Worm (Caenorhabditis elegans) whole organism, L4 larva: ENCODE results near the gene R05G6.4.

Source experiments
- F10B5.3 ChIP-seq: sonication (generic microtip); optimal IDR thresholded peaks from 2 replicates; lab custom pipeline; 2016; ENCODE audit warnings: mild to moderate bottlenecking, missing genetic modification characterization, missing compliant biosample characterization
- F37D6.2 ChIP-seq: sonication (generic microtip); optimal IDR thresholded peaks from 2 replicates; lab custom pipeline; 2016; ENCODE audit warnings: mild to moderate bottlenecking, missing genetic modification characterization, missing compliant biosample characterization
- F44E2.7 ChIP-seq: fragments of 200-800 bp; sonication (Bioruptor generic); IDR thresholded peaks from 2 replicates; pipeline ENCODE4 v2.1.2; 2022; ENCODE audit warnings: missing genetic modification characterization, missing compliant biosample characterization
- F49E8.2 ChIP-seq: sonication (generic microtip); optimal IDR thresholded peaks from 2 replicates; lab custom pipeline; 2016; ENCODE audit warnings: missing compliant biosample characterization, mild to moderate bottlenecking, missing genetic modification characterization, borderline replicate concordance
- R02D3.7 ChIP-seq: fragments of 150-350 bp; sonication (generic microtip); optimal IDR thresholded peaks from 3 replicates; lab custom pipeline; 2014; ENCODE audit warnings: missing biosample characterization, missing genetic modification characterization
- T26A8.4 ChIP-seq: fragments of 200-800 bp; sonication (Bioruptor generic); IDR thresholded peaks from 2 replicates; pipeline ENCODE4 v1.3.6; 2022; ENCODE audit warnings: missing genetic modification characterization, missing compliant biosample characterization
- Y5F2A.4 ChIP-seq: fragments of 200-800 bp; sonication (Bioruptor generic); optimal IDR thresholded peaks from 2 replicates; lab custom pipeline; 2018; ENCODE audit warnings: mild to moderate bottlenecking, missing genetic modification characterization, missing compliant biosample characterization
- ZK337.2 ChIP-seq: fragments of 200-800 bp; sonication (Bioruptor generic); IDR thresholded peaks from 2 replicates; pipeline ENCODE4 v1.3.6; 2022; ENCODE audit warnings: missing genetic modification reagents, missing genetic modification characterization, missing compliant biosample characterization
- ZK546.5 ChIP-seq, 2 experiments: sonication (generic microtip); optimal IDR thresholded peaks; 2 replicates each; lab custom pipeline; 2017; ENCODE audit warnings: missing biosample characterization in 2 of 2, missing genetic modification characterization in 2 of 2
- aly-2 ChIP-seq: sonication (generic microtip); optimal IDR thresholded peaks from 2 replicates; lab custom pipeline; 2018; ENCODE audit warnings: missing biosample characterization, missing genetic modification characterization
- ama-1 ChIP-seq: fragments of 150-350 bp; optimal IDR thresholded peaks from 2 replicates; lab custom pipeline; 2014; ENCODE audit warnings: inconsistent platforms, mixed read lengths
- arid-1 ChIP-seq: fragments of 200-800 bp; sonication (Bioruptor generic); conservative IDR thresholded peaks from 2 replicates; pipeline ENCODE4 v1.3.6; 2022; ENCODE audit warnings: missing genetic modification reagents, missing genetic modification characterization, missing compliant biosample characterization
- attf-4 ChIP-seq: sonication (generic microtip); optimal IDR thresholded peaks from 3 replicates; lab custom pipeline; 2017; ENCODE audit warnings: missing biosample characterization, missing genetic modification characterization
- ceh-32 ChIP-seq: sonication (generic microtip); optimal IDR thresholded peaks from 2 replicates; lab custom pipeline; 2016; ENCODE audit warnings: mild to moderate bottlenecking, missing genetic modification characterization, missing compliant biosample characterization; ENCODE audit not compliant: poor library complexity
- ceh-82 ChIP-seq: sonication (generic microtip); optimal IDR thresholded peaks from 2 replicates; lab custom pipeline; 2017; ENCODE audit warnings: missing biosample characterization, missing genetic modification characterization
- duxl-1 ChIP-seq: sonication (generic microtip); optimal IDR thresholded peaks from 2 replicates; lab custom pipeline; 2016; ENCODE audit warnings: mild to moderate bottlenecking, missing genetic modification characterization, moderate library complexity, missing compliant biosample characterization; ENCODE audit not compliant: poor library complexity
- egl-43 ChIP-seq: fragments of 200-800 bp; sonication (Bioruptor generic); IDR thresholded peaks from 2 replicates; pipeline ENCODE4 v1.3.6; 2022; ENCODE audit warnings: missing genetic modification reagents, missing genetic modification characterization, missing compliant biosample characterization
- fkh-10 ChIP-seq: fragments of 150-350 bp; optimal IDR thresholded peaks from 2 replicates; lab custom pipeline; 2014; ENCODE audit warnings: missing biosample characterization, missing genetic modification reagents, missing genetic modification characterization
- gei-8 ChIP-seq: fragments of 200-800 bp; sonication (Bioruptor generic); optimal IDR thresholded peaks from 2 replicates; lab custom pipeline; 2018; ENCODE audit warnings: mild to moderate bottlenecking, missing genetic modification characterization, missing compliant biosample characterization
- hif-1 ChIP-seq, 2 experiments: sonication (generic microtip); optimal IDR thresholded peaks; 2 replicates each; lab custom pipeline; 2016 to 2017; ENCODE audit warnings: missing compliant biosample characterization in 2 of 2, missing genetic modification characterization in 2 of 2, missing genetic modification reagents in 2 of 2, missing genotype in 2 of 2, mild to moderate bottlenecking in 1 of 2
- jun-1 ChIP-seq: fragments of 150-350 bp; optimal IDR thresholded peaks from 2 replicates; lab custom pipeline; 2014; ENCODE audit warnings: missing biosample characterization, missing genetic modification reagents, missing genetic modification characterization
- lin-13 ChIP-seq: fragments of 150-350 bp; optimal IDR thresholded peaks from 2 replicates; lab custom pipeline; 2014; ENCODE audit warnings: missing biosample characterization, missing genetic modification reagents, missing genetic modification characterization
- lin-38 ChIP-seq: fragments of 200-800 bp; sonication (Bioruptor generic); IDR thresholded peaks from 2 replicates; pipeline ENCODE4 v1.3.6; 2022; ENCODE audit warnings: missing genetic modification reagents, missing genetic modification characterization, missing compliant biosample characterization
- lir-3 ChIP-seq: sonication (generic microtip); optimal IDR thresholded peaks from 2 replicates; lab custom pipeline; 2016; ENCODE audit warnings: mild to moderate bottlenecking, missing genetic modification characterization, missing compliant biosample characterization
- madf-5 ChIP-seq, 2 experiments: fragments of 200-800 bp; sonication (Bioruptor generic); IDR thresholded peaks; 2 replicates each; pipeline ENCODE4 v1.3.6; 2022; ENCODE audit warnings: missing compliant biosample characterization in 2 of 2, missing genetic modification characterization in 2 of 2
- mep-1 ChIP-seq: fragments of 150-350 bp; sonication (generic microtip); optimal IDR thresholded peaks from 3 replicates; lab custom pipeline; 2014; ENCODE audit warnings: missing biosample characterization, missing genetic modification characterization
- mes-2 ChIP-seq: sonication (generic microtip); optimal IDR thresholded peaks from 2 replicates; lab custom pipeline; 2016; ENCODE audit warnings: missing genotype, mild to moderate bottlenecking, missing genetic modification characterization, missing compliant biosample characterization; ENCODE audit not compliant: poor library complexity, severe bottlenecking
- nhr-102 ChIP-seq: sonication (generic microtip); optimal IDR thresholded peaks from 2 replicates; lab custom pipeline; 2016; ENCODE audit warnings: mild to moderate bottlenecking, missing genetic modification characterization, moderate library complexity, missing compliant biosample characterization
- nhr-111 ChIP-seq: fragments of 200-800 bp; sonication (Bioruptor generic); optimal IDR thresholded peaks from 2 replicates; lab custom pipeline; 2018; ENCODE audit warnings: mild to moderate bottlenecking, missing genetic modification characterization, missing compliant biosample characterization
- nhr-237 ChIP-seq: sonication (generic microtip); optimal IDR thresholded peaks from 2 replicates; lab custom pipeline; 2017; ENCODE audit warnings: missing biosample characterization, missing genetic modification characterization
- nhr-41 ChIP-seq: fragments of 200-800 bp; sonication (Bioruptor generic); IDR thresholded peaks from 2 replicates; pipeline ENCODE4 v1.3.6; 2022; ENCODE audit warnings: missing genetic modification reagents, missing genetic modification characterization, missing compliant biosample characterization
- nhr-42 ChIP-seq: fragments of 200-800 bp; sonication (Bioruptor generic); IDR thresholded peaks from 2 replicates; pipeline ENCODE4 v1.3.6; 2022; ENCODE audit warnings: missing genetic modification characterization, missing compliant biosample characterization
- nhr-48 ChIP-seq: sonication (generic microtip); optimal IDR thresholded peaks from 2 replicates; lab custom pipeline; 2016; ENCODE audit warnings: mild to moderate bottlenecking, missing genetic modification characterization, missing compliant biosample characterization
- nhr-6 ChIP-seq: fragments of 150-350 bp; optimal IDR thresholded peaks from 2 replicates; lab custom pipeline; 2014; ENCODE audit warnings: missing biosample characterization, missing genetic modification characterization
- nhr-76 ChIP-seq: fragments of 150-350 bp; optimal IDR thresholded peaks from 2 replicates; lab custom pipeline; 2014; ENCODE audit warnings: missing biosample characterization, missing genetic modification characterization
- nhr-77 ChIP-seq: fragments of 150-350 bp; optimal IDR thresholded peaks from 2 replicates; lab custom pipeline; 2014; ENCODE audit warnings: missing biosample characterization, missing genetic modification characterization
- pha-4 ChIP-seq, 2 experiments: fragments of 150-350 bp in 1 of 2; fragments of 200-800 bp in 1 of 2; sonication (Bioruptor generic) in 1 of 2; IDR thresholded peaks in 1 of 2; optimal IDR thresholded peaks in 1 of 2; 2 replicates each; pipeline versions ENCODE4 v1.3.6 to Lab custom; 2014 to 2022; ENCODE audit warnings: missing genetic modification characterization in 2 of 2, missing genetic modification reagents in 2 of 2, missing biosample characterization in 1 of 2, missing compliant biosample characterization in 1 of 2
- rbr-2 ChIP-seq: sonication (generic microtip); optimal IDR thresholded peaks from 2 replicates; lab custom pipeline; 2016; ENCODE audit warnings: missing genotype, missing genetic modification characterization, missing compliant biosample characterization
- sdz-12 ChIP-seq: fragments of 200-800 bp; sonication (Bioruptor generic); optimal IDR thresholded peaks from 2 replicates; lab custom pipeline; 2018; ENCODE audit warnings: mild to moderate bottlenecking, missing genetic modification characterization, missing compliant biosample characterization
- set-16 ChIP-seq: fragments of 200-800 bp; sonication (Bioruptor generic); IDR thresholded peaks from 2 replicates; pipeline ENCODE4 v1.3.6; 2022; ENCODE audit warnings: missing genetic modification reagents, missing genetic modification characterization, missing compliant biosample characterization
- skn-1 ChIP-seq: fragments of 150-350 bp; optimal IDR thresholded peaks from 2 replicates; lab custom pipeline; 2014; ENCODE audit warnings: missing biosample characterization, missing genetic modification characterization
- snpc-1.2 ChIP-seq: fragments of 200-800 bp; sonication (Bioruptor generic); IDR thresholded peaks from 2 replicates; pipeline ENCODE4 v1.3.6; 2022; ENCODE audit warnings: missing genetic modification reagents, missing genetic modification characterization, missing compliant biosample characterization
- snpc-4 ChIP-seq: fragments of 150-350 bp; optimal IDR thresholded peaks from 2 replicates; lab custom pipeline; 2014; ENCODE audit warnings: missing biosample characterization, missing genetic modification characterization
- spr-1 ChIP-seq: sonication (generic microtip); optimal IDR thresholded peaks from 2 replicates; lab custom pipeline; 2016; ENCODE audit warnings: mild to moderate bottlenecking, missing genetic modification characterization, missing compliant biosample characterization
- spr-3 ChIP-seq: fragments of 200-800 bp; sonication (Bioruptor generic); optimal IDR thresholded peaks from 2 replicates; lab custom pipeline; 2018; ENCODE audit warnings: mild to moderate bottlenecking, missing genetic modification characterization, missing compliant biosample characterization
- unc-39 ChIP-seq: sonication (generic microtip); optimal IDR thresholded peaks from 2 replicates; lab custom pipeline; 2017; ENCODE audit warnings: missing biosample characterization, missing genetic modification characterization
- unc-62 ChIP-seq, 3 experiments: fragments of 150-350 bp in 1 of 3; sonication (generic microtip); optimal IDR thresholded peaks in 2 of 3; peaks in 1 of 3; 1 replicate in 1 of 3; 2 replicates in 2 of 3; lab custom pipeline; 2014 to 2017; ENCODE audit warnings: missing biosample characterization in 3 of 3, missing genetic modification characterization in 3 of 3, missing genetic modification reagents in 3 of 3, missing genotype in 1 of 3
- zag-1 ChIP-seq: fragments of 150-350 bp; optimal IDR thresholded peaks from 2 replicates; lab custom pipeline; 2014; ENCODE audit warnings: missing biosample characterization, missing genetic modification characterization
- zfp-2 ChIP-seq: sonication (generic microtip); optimal IDR thresholded peaks from 2 replicates; lab custom pipeline; 2016; ENCODE audit warnings: mild to moderate bottlenecking, missing genetic modification characterization, missing compliant biosample characterization
- zip-11 ChIP-seq: fragments of 200-800 bp; sonication (Bioruptor generic); IDR thresholded peaks from 2 replicates; pipeline ENCODE4 v1.3.6; 2022; ENCODE audit warnings: missing genetic modification characterization, missing compliant biosample characterization

The R05G6.4 gene

ce11 chrIV:7507841-7508509 lies 5.1 kb upstream of the R05G6.4 start, which contains the start of the genes vdac-1 and R05G6.5 (continued):
- TF ChIP-seq sdz-12 (GFP tag; lab: Kevin White, UChicago) = no peak
- TF ChIP-seq spr-1 (tag; lab: Kevin White, UChicago) = peak; percentile 16
- TF ChIP-seq F49E8.2 (tag; lab: Kevin White, UChicago) = no peak
- peak; percentile 16 for TF ChIP-seq duxl-1 (tag; lab: Kevin White, UChicago)
- TF ChIP-seq zip-11 (GFP tag; lab: Robert Waterston, UW) = no peak
- no peak for TF ChIP-seq nhr-111 (GFP tag; lab: Kevin White, UChicago)
- 0 out of 4 replicates have a peak, but pooled peaks of 1 of the 2 experiments have one; percentile 51 for TF ChIP-seq madf-5 (GFP tag; IDR thresholded peaks at IDR 0.05; lab: Robert Waterston, UW)
- no peak for TF ChIP-seq skn-1 (tag; lab: Kevin White, UChicago)
- no peak for TF ChIP-seq aly-2 (tag; lab: Kevin White, UChicago)
- no peak for TF ChIP-seq F10B5.3 (tag; lab: Kevin White, UChicago)
- no peak for TF ChIP-seq unc-39 (tag; lab: Kevin White, UChicago)
- TF ChIP-seq zag-1 (tag; lab: Kevin White, UChicago) = no peak
- TF ChIP-seq ceh-82 (tag; lab: Kevin White, UChicago) = no peak
- TF ChIP-seq Y5F2A.4 (GFP tag; lab: Kevin White, UChicago) = no peak
- no peak for TF ChIP-seq R02D3.7 (tag; lab: Kevin White, UChicago)
- peak; percentile 11 for TF ChIP-seq nhr-48
- TF ChIP-seq hif-1 (tag; optimal IDR thresholded peaks at IDR 0.05; lab: Kevin White, UChicago) = peak; percentile 3 to 63
- no peak for TF ChIP-seq spr-3 (GFP tag; lab: Kevin White, UChicago)
- peak; percentile 67 for TF ChIP-seq lin-38 (GFP tag; lab: Robert Waterston, UW)
- no peak for TF ChIP-seq ZK546.5 (tag; optimal IDR thresholded peaks at IDR 0.05; lab: Kevin White, UChicago)
- TF ChIP-seq F44E2.7 = 0 out of 2 replicates have a peak, but pooled peaks have one; percentile 21
- TF ChIP-seq attf-4 (tag; lab: Kevin White, UChicago) = no peak
- TF ChIP-seq nhr-77 (tag; lab: Kevin White, UChicago) = peak; percentile 90
- TF ChIP-seq nhr-102 (tag; lab: Kevin White, UChicago) = peak; percentile 60
- TF ChIP-seq nhr-6 (tag; lab: Kevin White, UChicago) = peak; percentile 89
- peak; percentile 13 for TF ChIP-seq F37D6.2 (tag; lab: Kevin White, UChicago)
- peak; percentile 91 for TF ChIP-seq mep-1 (tag; lab: Kevin White, UChicago)
- no peak for TF ChIP-seq snpc-4 (tag; lab: Kevin White, UChicago)
- no peak for TF ChIP-seq nhr-76 (tag; lab: Kevin White, UChicago)
- TF ChIP-seq lir-3 = no peak
- peak; percentile 77 for TF ChIP-seq pha-4 (GFP tag; IDR thresholded peaks at IDR 0.05; lab: Robert Waterston, UW)
- TF ChIP-seq pha-4 (tag; optimal IDR thresholded peaks at IDR 0.05; lab: Kevin White, UChicago) = peak; percentile 38
- TF ChIP-seq jun-1 = no peak
- TF ChIP-seq rbr-2 (tag; lab: Kevin White, UChicago) = peak; percentile 72
- TF ChIP-seq T26A8.4 (GFP tag; lab: Robert Waterston, UW) = peak; percentile 59
- peak; percentile 71; the same call in 1 of the 2 replicates for TF ChIP-seq nhr-42 (GFP tag; lab: Robert Waterston, UW)
- TF ChIP-seq ZK337.2 (GFP tag; lab: Robert Waterston, UW) = no peak
- no peak for TF ChIP-seq egl-43 (GFP tag; lab: Robert Waterston, UW)
- TF ChIP-seq gei-8 (GFP tag; lab: Kevin White, UChicago) = no peak
- TF ChIP-seq unc-62 (GFP tag; optimal IDR thresholded peaks at IDR 0.05 in 1 of 2; lab: Kevin White, UChicago) = no peak
- TF ChIP-seq unc-62 (tag; optimal IDR thresholded peaks at IDR 0.05; lab: Kevin White, UChicago) = no peak
- peak; percentile 72 for TF ChIP-seq lin-13 (GFP tag; lab: Kevin White, UChicago)
- TF ChIP-seq snpc-1.2 = no peak
- no peak for TF ChIP-seq nhr-237 (tag; lab: Kevin White, UChicago)
- no peak for TF ChIP-seq zfp-2 (tag; lab: Kevin White, UChicago)
- TF ChIP-seq nhr-41 (GFP tag; lab: Robert Waterston, UW) = peak; percentile 49; the same call in 1 of the 2 replicates
- TF ChIP-seq ceh-32 (tag; lab: Kevin White, UChicago) = no peak
- TF ChIP-seq mes-2 (tag; lab: Kevin White, UChicago) = peak; percentile 82
- no peak for TF ChIP-seq arid-1
- TF ChIP-seq fkh-10 (GFP tag; lab: Kevin White, UChicago) = peak; percentile 39
- TF ChIP-seq ama-1 = peak; percentile 24
- TF ChIP-seq set-16 = no peak
